Worm (Caenorhabditis elegans) whole organism, L3 larva: Measurements from ENCODE around the gene madf-5.

Source experiments
- fkh-10 ChIP-seq: sonication (generic microtip); optimal IDR thresholded peaks from 2 replicates; lab custom pipeline; 2017; ENCODE audit warnings: missing biosample characterization, missing genetic modification reagents, missing genetic modification characterization
- mdl-1 ChIP-seq: fragments of 150-350 bp; optimal IDR thresholded peaks from 2 replicates; lab custom pipeline; 2014; ENCODE audit warnings: missing biosample characterization, missing genetic modification characterization
- nhr-11 ChIP-seq: fragments of 150-350 bp; optimal IDR thresholded peaks from 2 replicates; lab custom pipeline; 2014; ENCODE audit warnings: missing biosample characterization, missing genetic modification characterization
- nhr-76 ChIP-seq: fragments of 150-350 bp; sonication (generic microtip); optimal IDR thresholded peaks from 5 replicates; lab custom pipeline; 2014; ENCODE audit warnings: missing biosample characterization, missing genetic modification characterization
- nhr-77 ChIP-seq: fragments of 150-350 bp; optimal IDR thresholded peaks from 2 replicates; lab custom pipeline; 2014; ENCODE audit warnings: missing biosample characterization, missing genetic modification characterization
- sea-2 ChIP-seq: fragments of 150-350 bp; sonication (generic microtip); optimal IDR thresholded peaks from 4 replicates; lab custom pipeline; 2014; ENCODE audit warnings: missing biosample characterization, missing genetic modification reagents, missing genetic modification characterization
- tbx-2 ChIP-seq: sonication (generic microtip); optimal IDR thresholded peaks from 2 replicates; lab custom pipeline; 2016; ENCODE audit warnings: mild to moderate bottlenecking, missing genetic modification characterization, missing compliant biosample characterization
- unc-39 ChIP-seq: sonication (generic microtip); optimal IDR thresholded peaks from 4 replicates; lab custom pipeline; 2017; ENCODE audit warnings: missing biosample characterization, missing genetic modification characterization
- zag-1 ChIP-seq: fragments of 150-350 bp; optimal IDR thresholded peaks from 2 replicates; lab custom pipeline; 2014; ENCODE audit warnings: missing biosample characterization, missing genetic modification characterization

- TF ChIP-seq nhr-11 (tag; lab: Kevin White, UChicago) = no peak
- TF ChIP-seq fkh-10 (GFP tag; lab: Kevin White, UChicago) = no peak
- TF ChIP-seq mdl-1 (tag; lab: Kevin White, UChicago) = no peak
- no peak for TF ChIP-seq unc-39 (tag; lab: Kevin White, UChicago)
- TF ChIP-seq zag-1 (tag; lab: Kevin White, UChicago) = no peak
- no peak for TF ChIP-seq nhr-76
- no peak for TF ChIP-seq tbx-2 (tag; lab: Kevin White, UChicago)
- TF ChIP-seq sea-2 (GFP tag; lab: Kevin White, UChicago) = no peak
- no peak for TF ChIP-seq nhr-77 (tag; lab: Kevin White, UChicago)
Measured at ce11 chrII:14534000-14534399, 39.4 kb upstream of the madf-5 start, which contains the start of gene C04H5.1.
